Fruit fly (Drosophila melanogaster) whole organism, pupa: ENCODE measurements around the gene RhoGAP100F.

Experiments
- CG17806 ChIP-seq: fragments of 200-800 bp; sonication (Bioruptor generic); optimal IDR thresholded peaks from 2 replicates; lab custom pipeline; 2018; ENCODE audit warnings: missing biosample characterization, mild to moderate bottlenecking, missing genetic modification characterization, moderate library complexity
- CG4496 ChIP-seq: fragments of 200-800 bp; sonication (Bioruptor generic); IDR thresholded peaks from 3 replicates; pipeline ENCODE4 v1.3.6; 2022; ENCODE audit warnings: missing biosample characterization, missing genetic modification characterization
- Pif1B ChIP-seq: fragments of 200-800 bp; sonication (Bioruptor generic); optimal IDR thresholded peaks from 3 replicates; lab custom pipeline; 2016; ENCODE audit warnings: missing biosample characterization, missing genetic modification characterization

dm6 chr3R:31826422-31826821, 14.0 kb downstream of the RhoGAP100F start:
- TF ChIP-seq Pif1B (GFP tag; lab: Kevin White, UChicago) (no peak), CG17806 (tag; lab: Kevin White, UChicago) (no peak), CG4496 (GFP tag; lab: Robert Waterston, UW) (no peak)
